ENCODE assay signal across 2 worm cellular contexts in the genomic region with DNA sequence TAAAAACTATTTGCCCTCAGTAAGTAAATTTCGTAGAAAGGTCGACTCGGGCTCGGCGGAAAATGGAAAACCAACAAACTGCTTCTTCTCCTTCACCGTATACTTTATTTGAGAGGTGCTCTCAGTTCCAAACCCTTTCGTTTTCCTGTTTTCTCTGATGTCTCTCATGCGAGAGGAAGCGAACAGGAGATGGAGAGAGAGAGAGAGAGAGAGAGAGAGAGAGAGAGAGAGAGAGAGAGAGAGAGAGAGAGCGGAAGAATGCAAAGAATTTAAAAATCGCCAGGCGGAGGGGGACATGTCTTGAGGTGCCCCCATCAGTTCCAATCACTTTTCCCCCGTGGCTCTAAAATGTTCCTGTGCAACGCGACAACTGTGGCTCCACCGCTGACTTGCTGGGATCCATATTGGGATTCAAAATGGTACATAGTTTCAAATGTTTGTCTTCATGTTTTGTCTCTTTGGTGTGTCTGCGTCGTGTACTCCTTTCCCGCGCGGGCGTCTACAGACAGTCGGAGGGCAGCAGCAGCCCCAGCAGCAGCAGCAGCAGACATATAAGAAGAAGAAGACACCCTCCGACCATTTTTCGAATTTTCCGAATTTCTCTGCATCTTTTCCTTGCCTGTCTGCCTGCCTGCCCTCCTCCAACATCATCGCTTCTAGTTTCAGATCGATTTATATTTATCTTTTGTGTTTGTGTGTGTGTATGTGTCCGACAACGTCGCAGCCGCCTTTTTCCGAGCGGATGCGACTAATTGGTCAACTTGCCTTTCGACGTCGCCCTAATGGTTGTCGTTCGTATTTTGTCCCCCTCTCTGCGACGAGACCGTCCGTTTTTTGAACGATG.
A peak's percentile ranks its signal among the peaks of the same experiment; 100 is the strongest.
TF ChIP-seq lines count a peak whose summit lies in the region.

Gene R08C7.11, minus strand, starts transcription at position 608 of the 844 bp plus-strand sequence.

TF ChIP-seq in whole organism, L1 larva, 84 proteins besides CTCF, POLR2A, EP300 and RAD21 (continued from another document):
- TF ChIP-seq zag-1 (tag; optimal IDR thresholded peaks at IDR 0.05; lab: Kevin White, UChicago): no peak
- TF ChIP-seq nhr-20 (tag; optimal IDR thresholded peaks at IDR 0.05; lab: Kevin White, UChicago): peak; percentile 6
- no peak for TF ChIP-seq nhr-47 (tag; optimal IDR thresholded peaks at IDR 0.05; lab: Kevin White, UChicago)
- peak; percentile 18 for TF ChIP-seq swsn-7 (tag; optimal IDR thresholded peaks at IDR 0.05; lab: Kevin White, UChicago)
- no peak for TF ChIP-seq nhr-76 (tag; optimal IDR thresholded peaks at IDR 0.05; lab: Kevin White, UChicago)
- peak in 2 of 6 experiments; percentile 5 to 66 for TF ChIP-seq elt-3 (tag; optimal IDR thresholded peaks at IDR 0.05; lab: Kevin White, UChicago)
- peak; percentile 27 to 30 for TF ChIP-seq lsy-2 (tag; optimal IDR thresholded peaks at IDR 0.05; lab: Kevin White, UChicago)
- TF ChIP-seq unc-30 (tag; optimal IDR thresholded peaks at IDR 0.05; lab: Kevin White, UChicago): no peak
- TF ChIP-seq sox-4 (tag; optimal IDR thresholded peaks at IDR 0.05; lab: Kevin White, UChicago): no peak
- peak; percentile 39 for TF ChIP-seq snu-23 (GFP tag; optimal IDR thresholded peaks at IDR 0.05; lab: Kevin White, UChicago)
- peak; percentile 28 for TF ChIP-seq mep-1 (tag; optimal IDR thresholded peaks at IDR 0.05; lab: Kevin White, UChicago)
- no peak for TF ChIP-seq fkh-10 (GFP tag; optimal IDR thresholded peaks at IDR 0.05; lab: Kevin White, UChicago)
- TF ChIP-seq nhr-77 (tag; optimal IDR thresholded peaks at IDR 0.05; lab: Kevin White, UChicago): peak; percentile 17
- peak; percentile 63 for TF ChIP-seq rnt-1 (tag; optimal IDR thresholded peaks at IDR 0.05; lab: Kevin White, UChicago)
- TF ChIP-seq pag-3 (tag; optimal IDR thresholded peaks at IDR 0.05; lab: Kevin White, UChicago; ENCODE audit: borderline replicate concordance, insufficient read depth): no peak
- no peak for TF ChIP-seq fos-1 (tag; optimal IDR thresholded peaks at IDR 0.05; lab: Kevin White, UChicago)
- peak; percentile 5 for TF ChIP-seq skn-1 (tag; optimal IDR thresholded peaks at IDR 0.05; lab: Kevin White, UChicago)
- TF ChIP-seq elt-2 (tag; optimal IDR thresholded peaks at IDR 0.05; lab: Kevin White, UChicago): no peak
- TF ChIP-seq efl-3 (GFP tag; optimal IDR thresholded peaks at IDR 0.05; lab: Kevin White, UChicago): no peak
- TF ChIP-seq ceh-82 (tag; optimal IDR thresholded peaks at IDR 0.05; lab: Kevin White, UChicago): peak in 1 of 3 experiments; percentile 15
- peak; percentile 34 for TF ChIP-seq sup-37 (GFP tag; optimal IDR thresholded peaks at IDR 0.05; lab: Kevin White, UChicago)
- peak; percentile 40 for TF ChIP-seq nhr-71 (tag; optimal IDR thresholded peaks at IDR 0.05; lab: Kevin White, UChicago)
- TF ChIP-seq ceh-8 (GFP tag; optimal IDR thresholded peaks at IDR 0.05; lab: Kevin White, UChicago): no peak
- TF ChIP-seq zip-4 (GFP tag; optimal IDR thresholded peaks at IDR 0.05; lab: Kevin White, UChicago): no peak
- peak; percentile 82 for TF ChIP-seq nhr-85 (tag; lab: Kevin White, UChicago)
- no peak for TF ChIP-seq isw-1 (GFP tag; IDR thresholded peaks at IDR 0.05; lab: Robert Waterston, UW)
- TF ChIP-seq mef-2 (tag; optimal IDR thresholded peaks at IDR 0.05; lab: Kevin White, UChicago): no peak
- no peak for TF ChIP-seq aly-2 (tag; optimal IDR thresholded peaks at IDR 0.05; lab: Kevin White, UChicago)
- TF ChIP-seq ztf-4 (tag; optimal IDR thresholded peaks at IDR 0.05; lab: Kevin White, UChicago): no peak
- TF ChIP-seq F16B12.6 (tag; optimal IDR thresholded peaks at IDR 0.05; lab: Kevin White, UChicago): no peak
- TF ChIP-seq hpl-2 (GFP tag; optimal IDR thresholded peaks at IDR 0.05; lab: Kevin White, UChicago): no peak
- TF ChIP-seq dpl-1 (GFP tag; optimal IDR thresholded peaks at IDR 0.05; lab: Kevin White, UChicago): peak; percentile 2 to 16 (median 14)
- TF ChIP-seq sptf-1 (tag; optimal IDR thresholded peaks at IDR 0.05; lab: Kevin White, UChicago): no peak
- no peak for TF ChIP-seq tlp-1 (tag; optimal IDR thresholded peaks at IDR 0.05; lab: Kevin White, UChicago)
- TF ChIP-seq nhr-237 (tag; optimal IDR thresholded peaks at IDR 0.05; lab: Kevin White, UChicago): no peak
- no peak for TF ChIP-seq ces-1 (GFP tag; optimal IDR thresholded peaks at IDR 0.05; lab: Kevin White, UChicago)
TF ChIP-seq in whole organism, L1 larva: peak in this region for 19.

TF ChIP-seq in whole organism, L3 larva, 47 proteins besides CTCF, POLR2A, EP300 and RAD21 (continued from another document):
- peak; percentile 33 for TF ChIP-seq nfya-1 (tag; optimal IDR thresholded peaks at IDR 0.05; lab: Kevin White, UChicago; ENCODE audit: insufficient read depth)
- TF ChIP-seq nhr-23 (tag; optimal IDR thresholded peaks at IDR 0.05; lab: Kevin White, UChicago): peak; percentile 68
TF ChIP-seq in whole organism, L3 larva: peak in this region for 10.
